Worm (Caenorhabditis elegans) whole organism, L4 larva: ENCODE data around the gene R13H4.2.

ENCODE experiments used
- F44E2.7 ChIP-seq: fragments of 200-800 bp; sonication (Bioruptor generic); IDR thresholded peaks from 2 replicates; pipeline ENCODE4 v2.1.2; 2022; ENCODE audit warnings: missing genetic modification characterization, missing compliant biosample characterization
- F49E8.2 ChIP-seq: sonication (generic microtip); optimal IDR thresholded peaks from 2 replicates; lab custom pipeline; 2016; ENCODE audit warnings: missing compliant biosample characterization, mild to moderate bottlenecking, missing genetic modification characterization, borderline replicate concordance
- T20F7.1 ChIP-seq: fragments of 200-800 bp; sonication (Bioruptor generic); optimal IDR thresholded peaks from 2 replicates; lab custom pipeline; 2018; ENCODE audit warnings: mild to moderate bottlenecking, missing genetic modification characterization, missing compliant biosample characterization
- Y105C5A.15 ChIP-seq: fragments of 200-800 bp; sonication (Bioruptor generic); IDR thresholded peaks from 2 replicates; pipeline ENCODE4 v1.3.6; 2022; ENCODE audit warnings: missing genetic modification characterization, missing compliant biosample characterization
- Y75B8A.6 ChIP-seq: fragments of 200-800 bp; sonication (Bioruptor generic); IDR thresholded peaks from 2 replicates; pipeline ENCODE4 v1.3.6; 2022; ENCODE audit warnings: missing genetic modification reagents, missing genetic modification characterization, missing compliant biosample characterization
- ZK546.5 ChIP-seq, 2 experiments: sonication (generic microtip); optimal IDR thresholded peaks; 2 replicates each; lab custom pipeline; 2017; ENCODE audit warnings: missing biosample characterization in 2 of 2, missing genetic modification characterization in 2 of 2
- aha-1 ChIP-seq: fragments of 150-350 bp; peaks from one replicate; lab custom pipeline; 2014; ENCODE audit warnings: missing biosample characterization, missing genetic modification characterization
- arid-1 ChIP-seq: fragments of 200-800 bp; sonication (Bioruptor generic); conservative IDR thresholded peaks from 2 replicates; pipeline ENCODE4 v1.3.6; 2022; ENCODE audit warnings: missing genetic modification reagents, missing genetic modification characterization, missing compliant biosample characterization
- ceh-28 ChIP-seq: fragments of 150-350 bp; optimal IDR thresholded peaks from 2 replicates; lab custom pipeline; 2014; ENCODE audit warnings: missing biosample characterization, missing genetic modification reagents, missing genetic modification characterization
- ceh-32 ChIP-seq: sonication (generic microtip); optimal IDR thresholded peaks from 2 replicates; lab custom pipeline; 2016; ENCODE audit warnings: mild to moderate bottlenecking, missing genetic modification characterization, missing compliant biosample characterization; ENCODE audit not compliant: poor library complexity
- ceh-82 ChIP-seq: sonication (generic microtip); optimal IDR thresholded peaks from 2 replicates; lab custom pipeline; 2017; ENCODE audit warnings: missing biosample characterization, missing genetic modification characterization
- ctbp-1 ChIP-seq: fragments of 200-800 bp; sonication (Bioruptor generic); IDR thresholded peaks from 2 replicates; pipeline ENCODE4 v1.3.6; 2022; ENCODE audit warnings: missing genetic modification reagents, missing genetic modification characterization, missing compliant biosample characterization
- daf-16 ChIP-seq, 3 experiments: sonication (generic microtip); optimal IDR thresholded peaks; 2 replicates each; lab custom pipeline; 2016 to 2017; ENCODE audit warnings: missing genetic modification characterization in 3 of 3, missing genetic modification reagents in 3 of 3, mild to moderate bottlenecking in 2 of 3, missing compliant biosample characterization in 2 of 3, missing biosample characterization in 1 of 3, moderate library complexity in 1 of 3
- dmd-6 ChIP-seq: fragments of 200-800 bp; sonication (Bioruptor generic); IDR thresholded peaks from 2 replicates; pipeline ENCODE4 v1.3.6; 2022; ENCODE audit warnings: missing genetic modification reagents, missing genetic modification characterization, missing compliant biosample characterization
- dmd-9 ChIP-seq: fragments of 200-800 bp; sonication (Bioruptor generic); IDR thresholded peaks from 2 replicates; pipeline ENCODE4 v1.3.6; 2022; ENCODE audit warnings: missing genetic modification reagents, missing genetic modification characterization, missing compliant biosample characterization
- dpl-1 ChIP-seq: fragments of 150-350 bp; optimal IDR thresholded peaks from 2 replicates; lab custom pipeline; 2014; ENCODE audit warnings: missing biosample characterization, missing genetic modification reagents, missing genetic modification characterization
- duxl-1 ChIP-seq: sonication (generic microtip); optimal IDR thresholded peaks from 2 replicates; lab custom pipeline; 2016; ENCODE audit warnings: mild to moderate bottlenecking, missing genetic modification characterization, moderate library complexity, missing compliant biosample characterization; ENCODE audit not compliant: poor library complexity
- egl-27 ChIP-seq: sonication (generic microtip); optimal IDR thresholded peaks from 3 replicates; lab custom pipeline; 2017; ENCODE audit warnings: missing biosample characterization, missing genetic modification reagents, missing genetic modification characterization
- egl-43 ChIP-seq: fragments of 200-800 bp; sonication (Bioruptor generic); IDR thresholded peaks from 2 replicates; pipeline ENCODE4 v1.3.6; 2022; ENCODE audit warnings: missing genetic modification reagents, missing genetic modification characterization, missing compliant biosample characterization
- fkh-10 ChIP-seq: fragments of 150-350 bp; optimal IDR thresholded peaks from 2 replicates; lab custom pipeline; 2014; ENCODE audit warnings: missing biosample characterization, missing genetic modification reagents, missing genetic modification characterization
- hlh-11 ChIP-seq: fragments of 200-800 bp; sonication (Bioruptor generic); optimal IDR thresholded peaks from 2 replicates; lab custom pipeline; 2018; ENCODE audit warnings: mild to moderate bottlenecking, missing genetic modification characterization, missing compliant biosample characterization
- hmg-1.1 ChIP-seq: fragments of 200-800 bp; sonication (Bioruptor generic); IDR thresholded peaks from 2 replicates; pipeline ENCODE4 v1.3.6; 2022; ENCODE audit warnings: missing genetic modification reagents, missing genetic modification characterization, missing compliant biosample characterization
- jun-1 ChIP-seq: fragments of 150-350 bp; optimal IDR thresholded peaks from 2 replicates; lab custom pipeline; 2014; ENCODE audit warnings: missing biosample characterization, missing genetic modification reagents, missing genetic modification characterization
- lin-1 ChIP-seq: fragments of 200-800 bp; sonication (Bioruptor generic); IDR thresholded peaks from 2 replicates; pipeline ENCODE4 v1.3.6; 2022; ENCODE audit warnings: missing genetic modification reagents, missing genetic modification characterization, missing compliant biosample characterization
- lin-29 ChIP-seq: fragments of 200-800 bp; sonication (Bioruptor generic); IDR thresholded peaks from 2 replicates; pipeline ENCODE4 v1.3.6; 2022; ENCODE audit warnings: missing genetic modification reagents, missing genetic modification characterization, missing compliant biosample characterization
- lin-38 ChIP-seq: fragments of 200-800 bp; sonication (Bioruptor generic); IDR thresholded peaks from 2 replicates; pipeline ENCODE4 v1.3.6; 2022; ENCODE audit warnings: missing genetic modification reagents, missing genetic modification characterization, missing compliant biosample characterization
- madf-5 ChIP-seq, 2 experiments: fragments of 200-800 bp; sonication (Bioruptor generic); IDR thresholded peaks; 2 replicates each; pipeline ENCODE4 v1.3.6; 2022; ENCODE audit warnings: missing compliant biosample characterization in 2 of 2, missing genetic modification characterization in 2 of 2
- mxl-2 ChIP-seq: fragments of 200-800 bp; sonication (Bioruptor generic); conservative IDR thresholded peaks from 2 replicates; pipeline ENCODE4 v1.3.6; 2022; ENCODE audit warnings: missing genetic modification reagents, missing genetic modification characterization, missing compliant biosample characterization
- mxl-3 ChIP-seq: fragments of 200-800 bp; sonication (Bioruptor generic); optimal IDR thresholded peaks from 2 replicates; lab custom pipeline; 2018; ENCODE audit warnings: mild to moderate bottlenecking, missing genetic modification characterization, missing compliant biosample characterization
- nhr-102 ChIP-seq: sonication (generic microtip); optimal IDR thresholded peaks from 2 replicates; lab custom pipeline; 2016; ENCODE audit warnings: mild to moderate bottlenecking, missing genetic modification characterization, moderate library complexity, missing compliant biosample characterization
- nhr-76 ChIP-seq: fragments of 150-350 bp; optimal IDR thresholded peaks from 2 replicates; lab custom pipeline; 2014; ENCODE audit warnings: missing biosample characterization, missing genetic modification characterization
- nhr-77 ChIP-seq: fragments of 150-350 bp; optimal IDR thresholded peaks from 2 replicates; lab custom pipeline; 2014; ENCODE audit warnings: missing biosample characterization, missing genetic modification characterization
- php-3 ChIP-seq: fragments of 200-800 bp; sonication (Bioruptor generic); IDR thresholded peaks from 2 replicates; pipeline ENCODE4 v1.3.6; 2022; ENCODE audit warnings: missing genetic modification reagents, missing genetic modification characterization, missing compliant biosample characterization
- saeg-2 ChIP-seq: fragments of 200-800 bp; sonication (Bioruptor generic); IDR thresholded peaks from 2 replicates; pipeline ENCODE4 v1.3.6; 2022; ENCODE audit warnings: missing genetic modification reagents, missing genetic modification characterization, missing compliant biosample characterization
- set-16 ChIP-seq: fragments of 200-800 bp; sonication (Bioruptor generic); IDR thresholded peaks from 2 replicates; pipeline ENCODE4 v1.3.6; 2022; ENCODE audit warnings: missing genetic modification reagents, missing genetic modification characterization, missing compliant biosample characterization
- snpc-4 ChIP-seq: fragments of 150-350 bp; optimal IDR thresholded peaks from 2 replicates; lab custom pipeline; 2014; ENCODE audit warnings: missing biosample characterization, missing genetic modification characterization
- tra-1 ChIP-seq: fragments of 200-800 bp; sonication (Bioruptor generic); IDR thresholded peaks from 2 replicates; pipeline ENCODE4 v1.3.6; 2022; ENCODE audit warnings: missing genetic modification reagents, missing genetic modification characterization, missing compliant biosample characterization
- unc-39 ChIP-seq: sonication (generic microtip); optimal IDR thresholded peaks from 2 replicates; lab custom pipeline; 2017; ENCODE audit warnings: missing biosample characterization, missing genetic modification characterization
- unc-62 ChIP-seq, 3 experiments: fragments of 150-350 bp in 1 of 3; sonication (generic microtip); optimal IDR thresholded peaks in 2 of 3; peaks in 1 of 3; 1 replicate in 1 of 3; 2 replicates in 2 of 3; lab custom pipeline; 2014 to 2017; ENCODE audit warnings: missing biosample characterization in 3 of 3, missing genetic modification characterization in 3 of 3, missing genetic modification reagents in 3 of 3, missing genotype in 1 of 3
- zag-1 ChIP-seq: fragments of 150-350 bp; optimal IDR thresholded peaks from 2 replicates; lab custom pipeline; 2014; ENCODE audit warnings: missing biosample characterization, missing genetic modification characterization
- zfp-2 ChIP-seq: sonication (generic microtip); optimal IDR thresholded peaks from 2 replicates; lab custom pipeline; 2016; ENCODE audit warnings: mild to moderate bottlenecking, missing genetic modification characterization, missing compliant biosample characterization
- zfp-3 ChIP-seq: fragments of 200-800 bp; sonication (Bioruptor generic); conservative IDR thresholded peaks from 2 replicates; pipeline ENCODE4 v1.3.6; 2022; ENCODE audit warnings: missing genetic modification reagents, missing genetic modification characterization, missing compliant biosample characterization
- zip-11 ChIP-seq: fragments of 200-800 bp; sonication (Bioruptor generic); IDR thresholded peaks from 2 replicates; pipeline ENCODE4 v1.3.6; 2022; ENCODE audit warnings: missing genetic modification characterization, missing compliant biosample characterization
- zip-2 ChIP-seq: fragments of 150-350 bp; optimal IDR thresholded peaks from 2 replicates; lab custom pipeline; 2014; ENCODE audit warnings: missing biosample characterization, missing genetic modification characterization
- ztf-11 ChIP-seq: fragments of 150-350 bp; optimal IDR thresholded peaks from 2 replicates; lab custom pipeline; 2014; ENCODE audit warnings: missing biosample characterization, missing genetic modification characterization

R13H4.2 gene

DNA sequence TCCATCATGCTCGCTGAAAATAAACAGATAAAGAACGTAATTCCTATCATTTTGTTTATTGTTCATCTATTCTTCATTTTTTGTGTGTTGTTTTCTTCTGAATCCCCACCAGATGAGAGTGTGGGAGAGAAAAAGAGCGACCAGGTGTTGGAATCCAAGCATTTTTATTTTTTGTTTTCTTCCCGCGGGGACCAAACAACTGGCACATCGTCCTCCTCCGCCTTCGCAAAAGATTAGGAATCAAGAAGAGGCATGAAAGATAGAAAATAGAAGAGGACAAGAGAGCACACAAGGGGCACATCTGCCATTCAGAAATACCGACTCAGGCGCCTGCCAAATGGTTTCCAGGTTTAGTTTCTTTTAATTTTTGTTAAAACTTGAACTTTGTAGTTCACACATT is at the start of gene R13H4.2:
Gene R13H4.2, plus strand, starts transcription at position 319 of the 400 bp plus-strand sequence.
- TF ChIP-seq arid-1 (GFP tag; lab: Robert Waterston, UW), result no peak
- TF ChIP-seq lin-1 (GFP tag; lab: Robert Waterston, UW), result no peak
- TF ChIP-seq zfp-3, result no peak
- TF ChIP-seq hlh-11 (tag; lab: Kevin White, UChicago), result peak; percentile 63
- no peak for TF ChIP-seq ceh-28 (tag; lab: Kevin White, UChicago)
- TF ChIP-seq daf-16 (GFP tag; optimal IDR thresholded peaks at IDR 0.05; lab: Kevin White, UChicago), result peak in 1 of 2 experiments; percentile 96
- TF ChIP-seq daf-16 (tag; optimal IDR thresholded peaks at IDR 0.05; lab: Kevin White, UChicago), result no peak
- no peak for TF ChIP-seq nhr-102
- no peak for TF ChIP-seq unc-39 (tag; lab: Kevin White, UChicago)
- TF ChIP-seq dmd-9 (GFP tag; lab: Robert Waterston, UW), result no peak
- no peak for TF ChIP-seq hmg-1.1 (GFP tag; lab: Robert Waterston, UW)
- TF ChIP-seq zag-1 (tag; lab: Kevin White, UChicago), result no peak
- TF ChIP-seq egl-27 (tag; lab: Kevin White, UChicago), result no peak
- no peak for TF ChIP-seq F44E2.7
- no peak for TF ChIP-seq dpl-1 (GFP tag; lab: Kevin White, UChicago)
- no peak for TF ChIP-seq zip-11 (GFP tag; lab: Robert Waterston, UW)

DNA sequence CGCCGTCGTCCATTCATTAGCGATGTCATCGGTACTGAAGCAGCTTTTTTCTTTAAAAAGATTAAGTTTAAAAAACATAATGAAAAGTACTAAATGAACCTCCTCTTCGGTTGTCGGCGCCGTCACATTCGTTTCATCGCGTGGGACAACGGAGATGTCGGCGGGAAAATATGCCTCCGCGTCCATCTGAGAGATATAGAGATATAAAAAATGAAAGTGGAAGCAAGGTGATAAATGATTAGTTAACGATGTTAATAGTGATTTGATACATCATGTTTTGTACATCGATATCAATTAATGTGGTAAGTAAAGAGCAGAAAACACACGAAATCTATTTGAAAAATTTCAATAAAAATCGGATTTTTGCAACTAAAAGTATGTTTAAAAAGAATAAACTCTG is 48.9 kb upstream of the R13H4.2 start, which contains the start of gene F55A11.7:
Gene F55A11.7, minus strand, starts transcription at position 186 of the 400 bp plus-strand sequence.
- no peak for TF ChIP-seq T20F7.1
- TF ChIP-seq lin-29, result no peak
- TF ChIP-seq ztf-11 (tag; lab: Kevin White, UChicago), result no peak
- no peak for TF ChIP-seq duxl-1 (tag; lab: Kevin White, UChicago)
- TF ChIP-seq zfp-2, result no peak
- no peak for TF ChIP-seq saeg-2 (GFP tag; lab: Robert Waterston, UW)
- TF ChIP-seq dmd-6 (GFP tag; lab: Robert Waterston, UW), result no peak
- TF ChIP-seq mxl-2 (GFP tag; lab: Robert Waterston, UW), result no peak
- TF ChIP-seq aha-1 (tag; lab: Kevin White, UChicago), result no peak
- TF ChIP-seq snpc-4 (tag; lab: Kevin White, UChicago), result no peak
- no peak for TF ChIP-seq Y105C5A.15 (GFP tag; lab: Robert Waterston, UW)
- no peak for TF ChIP-seq madf-5 (GFP tag; IDR thresholded peaks at IDR 0.05; lab: Robert Waterston, UW)
- TF ChIP-seq ctbp-1 (GFP tag; lab: Robert Waterston, UW), result no peak
- no peak for TF ChIP-seq php-3 (GFP tag; lab: Robert Waterston, UW)
- no peak for TF ChIP-seq dpl-1 (GFP tag; lab: Kevin White, UChicago)
- TF ChIP-seq lin-38 (GFP tag; lab: Robert Waterston, UW), result no peak
- TF ChIP-seq Y75B8A.6 (GFP tag; lab: Robert Waterston, UW), result no peak
- TF ChIP-seq mxl-3 (GFP tag; lab: Kevin White, UChicago), result no peak
- no peak for TF ChIP-seq hmg-1.1 (GFP tag; lab: Robert Waterston, UW)

DNA sequence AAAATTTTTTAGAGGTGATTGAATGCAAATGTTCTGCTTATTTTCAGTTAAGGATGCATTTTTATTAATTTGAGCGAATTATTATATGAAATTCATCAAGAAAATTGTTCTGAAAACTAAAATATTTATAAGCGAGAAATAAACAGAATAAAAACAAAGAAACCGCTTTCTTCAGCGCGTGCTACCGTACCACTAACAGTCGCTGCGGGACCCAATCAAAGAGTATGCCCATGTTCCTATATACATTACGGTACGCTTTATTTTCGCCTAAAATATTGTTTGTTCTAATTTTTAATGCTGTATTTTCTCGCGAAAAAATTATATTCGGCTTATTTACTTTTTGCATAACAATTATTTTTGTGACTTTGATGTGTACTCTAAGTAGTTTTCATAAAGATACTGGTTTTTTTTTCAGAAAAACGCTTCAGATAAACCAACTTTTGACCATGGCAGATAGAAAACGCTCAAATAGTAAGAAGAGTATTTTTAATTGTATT is 48.4 kb upstream of the R13H4.2 start, which contains the start of gene F55A11.8:
Gene F55A11.8, plus strand, starts transcription at position 447 of the 497 bp plus-strand sequence.
- TF ChIP-seq ZK546.5 (tag; optimal IDR thresholded peaks at IDR 0.05; lab: Kevin White, UChicago) (no peak), lin-38 (GFP tag; lab: Robert Waterston, UW) (0 out of 2 replicates have a peak, but pooled peaks have one; percentile 17), F49E8.2 (tag; lab: Kevin White, UChicago) (no peak), zip-2 (no peak)

DNA sequence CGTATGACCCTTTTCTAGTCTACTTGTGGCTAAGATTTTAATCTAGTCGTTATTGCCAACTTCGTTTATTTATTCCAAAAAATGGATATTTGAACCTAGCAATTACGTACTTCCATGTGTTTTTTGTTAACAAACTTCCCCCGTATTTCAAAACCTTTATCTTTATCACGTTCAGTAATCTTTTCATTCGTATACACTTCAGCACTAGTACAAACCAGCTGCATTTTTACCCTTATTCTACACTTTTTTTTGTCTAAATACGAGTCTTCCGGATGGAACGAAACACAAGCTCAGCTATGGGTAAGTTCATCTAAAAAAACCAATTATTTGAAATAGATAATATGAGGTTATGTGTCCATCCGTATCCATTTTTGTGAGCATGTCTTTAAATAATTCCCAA is 46.7 kb upstream of the R13H4.2 start, which contains the start of gene D2023.1:
Gene D2023.1, plus strand, starts transcription at position 77 of the 400 bp plus-strand sequence.
- TF ChIP-seq fkh-10 (no peak), aha-1 (tag; lab: Kevin White, UChicago) (peak; percentile 11), tra-1 (GFP tag; lab: Robert Waterston, UW) (no peak), set-16 (GFP tag; lab: Robert Waterston, UW) (no peak), unc-62 (GFP tag; optimal IDR thresholded peaks at IDR 0.05 in 1 of 2; lab: Kevin White, UChicago) (peak in 1 of 2 experiments; percentile 97), unc-62 (tag; optimal IDR thresholded peaks at IDR 0.05; lab: Kevin White, UChicago) (no peak), ceh-32 (tag; lab: Kevin White, UChicago) (no peak), nhr-76 (no peak), jun-1 (no peak), nhr-77 (tag; lab: Kevin White, UChicago) (no peak), hlh-11 (tag; lab: Kevin White, UChicago) (no peak), ceh-82 (tag; lab: Kevin White, UChicago) (no peak), egl-43 (GFP tag; lab: Robert Waterston, UW) (no peak)
